Fruit fly (Drosophila melanogaster) whole organism, pupa: ENCODE measurements around the gene Bdbt.
A peak's percentile ranks its signal among the peaks of the same experiment; 100 is the strongest.

Source experiments
- CG10348 ChIP-seq: fragments of 200-800 bp; sonication (Bioruptor generic); IDR thresholded peaks from 2 replicates; pipeline ENCODE4 v1.3.6; 2022; ENCODE audit warnings: missing biosample characterization, missing genetic modification characterization
- CG12605 ChIP-seq: fragments of 200-800 bp; sonication (Bioruptor generic); IDR thresholded peaks from 2 replicates; pipeline ENCODE4 v1.3.6; 2022; ENCODE audit warnings: missing biosample characterization, missing genetic modification characterization
- CG13204 ChIP-seq: fragments of 200-800 bp; sonication (Bioruptor generic); optimal IDR thresholded peaks from 2 replicates; lab custom pipeline; 2018; ENCODE audit warnings: missing biosample characterization, mild to moderate bottlenecking, missing genetic modification characterization, moderate library complexity
- CG14655 ChIP-seq: fragments of 200-800 bp; sonication (Bioruptor generic); optimal IDR thresholded peaks from 3 replicates; lab custom pipeline; 2017; ENCODE audit warnings: mild to moderate bottlenecking, missing biosample characterization, missing genetic modification reagents, missing genetic modification characterization
- CG15710 ChIP-seq: fragments of 200-800 bp; sonication (Bioruptor generic); optimal IDR thresholded peaks from 2 replicates; lab custom pipeline; 2018; ENCODE audit warnings: missing biosample characterization, mild to moderate bottlenecking, missing genetic modification characterization, moderate library complexity
- CG17806 ChIP-seq: fragments of 200-800 bp; sonication (Bioruptor generic); optimal IDR thresholded peaks from 2 replicates; lab custom pipeline; 2018; ENCODE audit warnings: missing biosample characterization, mild to moderate bottlenecking, missing genetic modification characterization, moderate library complexity
- CG32121 ChIP-seq: fragments of 200-800 bp; sonication (Bioruptor generic); IDR thresholded peaks from 2 replicates; pipeline ENCODE4 v1.3.6; 2022; ENCODE audit warnings: missing biosample characterization, missing genetic modification characterization
- CG34367 ChIP-seq: fragments of 200-800 bp; sonication (Bioruptor generic); optimal IDR thresholded peaks from 2 replicates; lab custom pipeline; 2018; ENCODE audit warnings: missing biosample characterization, mild to moderate bottlenecking, missing genetic modification characterization
- CG4496 ChIP-seq: fragments of 200-800 bp; sonication (Bioruptor generic); IDR thresholded peaks from 3 replicates; pipeline ENCODE4 v1.3.6; 2022; ENCODE audit warnings: missing biosample characterization, missing genetic modification characterization
- CG8159 ChIP-seq: fragments of 200-800 bp; sonication (Bioruptor generic); optimal IDR thresholded peaks from 3 replicates; lab custom pipeline; 2018; ENCODE audit warnings: missing biosample characterization, mild to moderate bottlenecking, missing genetic modification characterization, moderate library complexity
- CG8301 ChIP-seq: fragments of 200-800 bp; sonication (Bioruptor generic); optimal IDR thresholded peaks from 2 replicates; lab custom pipeline; 2018; ENCODE audit warnings: missing biosample characterization, mild to moderate bottlenecking, missing genetic modification characterization
- CG9948 ChIP-seq: fragments of 200-800 bp; sonication (Bioruptor generic); optimal IDR thresholded peaks from 2 replicates; lab custom pipeline; 2018; ENCODE audit warnings: missing biosample characterization, mild to moderate bottlenecking, missing genetic modification characterization, moderate library complexity
- D1 ChIP-seq: fragments of 200-800 bp; sonication (Bioruptor generic); optimal IDR thresholded peaks from 2 replicates; lab custom pipeline; 2018; ENCODE audit warnings: missing biosample characterization, mild to moderate bottlenecking, missing genetic modification characterization, moderate library complexity
- EcR ChIP-seq: fragments of 200-800 bp; sonication (Bioruptor generic); optimal IDR thresholded peaks from 3 replicates; lab custom pipeline; 2019; ENCODE audit warnings: missing biosample characterization, missing genetic modification characterization, mild to moderate bottlenecking, moderate library complexity, missing genetic modification reagents
- Ets98B ChIP-seq: fragments of 200-800 bp; sonication (Bioruptor generic); IDR thresholded peaks from 2 replicates; pipeline ENCODE4 v1.3.6; 2022; ENCODE audit warnings: missing biosample characterization, missing genetic modification characterization
- Pif1A ChIP-seq: fragments of 200-800 bp; sonication (Bioruptor generic); optimal IDR thresholded peaks from 3 replicates; lab custom pipeline; 2016; ENCODE audit warnings: missing biosample characterization, missing genetic modification characterization
- Pif1B ChIP-seq: fragments of 200-800 bp; sonication (Bioruptor generic); optimal IDR thresholded peaks from 3 replicates; lab custom pipeline; 2016; ENCODE audit warnings: missing biosample characterization, missing genetic modification characterization
- Snoo ChIP-seq: fragments of 200-800 bp; sonication (Bioruptor generic); optimal IDR thresholded peaks from 3 replicates; lab custom pipeline; 2017; ENCODE audit warnings: missing biosample characterization, mild to moderate bottlenecking, missing genetic modification characterization, inconsistent platforms
- fd96Ca ChIP-seq: fragments of 200-800 bp; sonication (Bioruptor generic); IDR thresholded peaks from 3 replicates; pipeline ENCODE4 v1.3.6; 2022; ENCODE audit warnings: missing biosample characterization, missing genetic modification characterization
- gl ChIP-seq: fragments of 200-800 bp; sonication (Bioruptor generic); optimal IDR thresholded peaks from 2 replicates; lab custom pipeline; 2018; ENCODE audit warnings: missing biosample characterization, mild to moderate bottlenecking, missing genetic modification characterization
- rn ChIP-seq: fragments of 200-800 bp; sonication (Bioruptor generic); IDR thresholded peaks from 2 replicates; pipeline ENCODE4 v1.3.6; 2022; ENCODE audit warnings: missing biosample characterization, missing genetic modification characterization

Gene Bdbt

DNA sequence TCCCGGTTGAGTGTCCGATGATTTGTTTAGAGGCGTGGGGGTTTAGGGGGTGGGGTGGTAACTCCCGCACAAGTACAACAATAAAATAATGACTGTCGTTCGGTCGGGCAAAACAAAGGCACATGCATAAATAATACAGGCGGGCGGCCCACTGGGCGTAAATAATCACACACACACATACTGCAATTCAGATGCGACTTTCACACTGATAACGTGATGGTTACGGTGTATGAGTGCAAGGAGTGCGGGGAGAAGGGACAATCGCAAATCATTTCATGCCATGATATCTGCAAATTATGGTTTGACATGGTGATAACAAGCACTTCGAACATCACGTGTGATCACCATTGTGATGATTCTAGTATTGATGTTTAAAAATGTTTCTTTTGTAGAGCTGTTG is 31.4 kb upstream of the Bdbt start:
- no peak for TF ChIP-seq CG34367 (tag; lab: Kevin White, UChicago)
- TF ChIP-seq Ets98B (GFP tag; lab: Robert Waterston, UW), result 0 out of 2 replicates have a peak, but pooled peaks have one; percentile 19
- 0 out of 2 replicates have a peak, but pooled peaks have one; percentile 15 for TF ChIP-seq CG32121 (GFP tag; lab: Robert Waterston, UW)
- TF ChIP-seq EcR (GFP tag; lab: Kevin White, UChicago), result peak; percentile 8

DNA sequence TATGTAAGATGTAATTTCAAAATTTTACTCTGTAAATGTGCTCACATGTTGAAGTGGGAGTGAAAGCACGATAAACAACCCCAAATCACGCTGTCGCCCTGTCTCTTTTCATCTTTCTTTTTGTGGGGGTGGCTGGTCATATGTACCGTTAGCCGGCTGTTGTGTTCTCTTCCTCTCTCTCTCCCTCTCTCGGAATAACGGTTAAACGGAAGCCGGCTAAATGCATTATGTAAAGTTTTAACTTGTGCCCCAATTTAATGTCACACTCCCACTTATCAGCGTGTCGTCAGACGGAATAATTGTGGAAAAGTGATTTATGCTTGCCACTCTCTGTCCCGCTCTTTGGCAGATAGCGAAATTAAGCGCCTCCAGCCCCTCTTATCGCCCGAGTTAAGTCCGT is 22.7 kb upstream of the Bdbt start:
- TF ChIP-seq rn (GFP tag; lab: Robert Waterston, UW) (no peak), EcR (GFP tag; lab: Kevin White, UChicago) (no peak), CG8159 (tag; lab: Kevin White, UChicago) (no peak), CG17806 (no peak), CG32121 (GFP tag; lab: Robert Waterston, UW) (no peak), CG9948 (no peak), Pif1B (GFP tag; lab: Kevin White, UChicago) (no peak), fd96Ca (GFP tag; lab: Robert Waterston, UW) (no peak), Pif1A (GFP tag; lab: Kevin White, UChicago) (no peak), CG13204 (GFP tag; lab: Kevin White, UChicago) (no peak), gl (tag; lab: Kevin White, UChicago) (no peak), CG4496 (GFP tag; lab: Robert Waterston, UW) (no peak), Snoo (tag; lab: Kevin White, UChicago) (no peak), CG10348 (no peak), CG15710 (tag; lab: Kevin White, UChicago) (no peak), Ets98B (GFP tag; lab: Robert Waterston, UW) (no peak), D1 (no peak)
- TF ChIP-seq, all 21 proteins: peak for 0

DNA sequence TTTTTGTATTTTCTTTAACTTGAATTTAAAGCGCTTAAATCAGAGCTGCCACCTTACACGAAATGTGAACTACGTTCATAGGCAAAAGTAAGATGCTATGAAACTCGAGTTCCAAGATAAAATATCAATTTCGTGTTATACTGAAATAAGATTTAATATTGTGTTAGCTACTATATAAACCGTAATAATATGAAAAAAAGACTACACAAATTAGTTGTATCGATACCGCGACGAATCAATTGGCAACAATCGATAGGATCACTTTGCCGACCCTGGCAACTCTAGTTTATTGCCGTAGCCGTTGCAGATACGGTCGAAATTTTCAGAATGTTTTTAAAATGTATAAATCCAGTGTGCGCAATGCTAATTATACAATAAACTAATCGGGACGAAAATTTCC is 21.8 kb upstream of the Bdbt start, which contains the start of gene SNF4Agamma:
Gene SNF4Agamma, plus strand, starts transcription at position 282 of the 400 bp plus-strand sequence.
- no peak for TF ChIP-seq EcR (GFP tag; lab: Kevin White, UChicago)
- peak; percentile 34; the same call in 1 of the 2 replicates for TF ChIP-seq Ets98B (GFP tag; lab: Robert Waterston, UW)

DNA sequence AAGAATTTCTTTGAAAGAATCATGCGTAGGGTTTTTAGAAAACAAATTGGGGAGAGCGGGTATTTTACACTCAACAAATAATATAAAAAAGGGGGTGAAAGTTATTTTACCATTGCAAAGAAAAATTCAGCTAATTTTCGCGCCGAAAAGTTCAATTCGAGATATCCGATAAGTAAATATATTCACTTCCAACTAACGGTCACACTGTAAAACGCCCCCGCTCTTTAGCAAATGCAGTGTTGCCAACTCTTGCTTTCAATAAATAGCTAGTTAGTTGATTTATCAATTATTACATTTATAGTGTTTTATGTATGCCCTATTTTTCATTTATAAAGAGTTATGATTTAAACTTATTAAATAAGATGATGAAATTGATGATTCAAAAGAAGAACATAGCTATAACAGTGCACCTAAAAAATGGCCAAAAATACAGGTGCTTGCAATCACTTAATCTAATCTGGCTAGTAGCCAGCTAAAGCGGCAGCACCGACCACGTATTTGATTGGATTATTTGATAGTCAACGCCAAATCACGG is 19.6 kb upstream of the Bdbt start, which contains the start of gene meigo:
Gene meigo, plus strand, starts transcription at position 51 of the 535 bp plus-strand sequence.
- no peak for TF ChIP-seq CG10348
- peak; percentile 63 for TF ChIP-seq CG15710 (tag; lab: Kevin White, UChicago)
- TF ChIP-seq CG34367 (tag; lab: Kevin White, UChicago), result no peak
- TF ChIP-seq CG4496 (GFP tag; lab: Robert Waterston, UW), result peak; percentile 57; the same call in 1 of the 3 replicates
- no peak for TF ChIP-seq CG12605 (GFP tag; lab: Robert Waterston, UW)
- no peak for TF ChIP-seq CG32121 (GFP tag; lab: Robert Waterston, UW)
- TF ChIP-seq CG17806, result peak; percentile 54
- peak; percentile 2 for TF ChIP-seq Snoo (tag; lab: Kevin White, UChicago)
- no peak for TF ChIP-seq CG8159 (tag; lab: Kevin White, UChicago)
- no peak for TF ChIP-seq CG14655
- TF ChIP-seq CG8301 (tag; lab: Kevin White, UChicago), result no peak
- no peak for TF ChIP-seq CG13204 (GFP tag; lab: Kevin White, UChicago)
- peak; percentile 39 for TF ChIP-seq CG9948

DNA sequence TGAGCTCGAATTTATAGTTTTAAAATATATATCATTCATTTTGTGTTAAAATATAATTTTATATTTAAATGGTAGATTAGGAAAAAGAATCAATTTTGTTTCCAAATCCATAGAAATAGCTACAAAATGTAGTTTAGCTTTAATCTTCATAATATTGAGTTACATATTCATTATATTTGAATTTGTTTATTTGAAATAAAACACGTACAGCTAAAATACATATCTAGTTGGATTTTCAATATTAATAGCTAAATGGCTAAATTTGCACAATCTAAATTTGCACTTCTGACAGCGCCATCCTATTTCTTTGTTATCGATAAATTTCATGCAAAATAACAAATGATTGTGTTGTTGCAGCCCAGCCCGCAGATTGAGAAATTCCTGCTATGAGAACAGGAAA is 15.3 kb upstream of the Bdbt start, which contains the start of gene Usp8:
Gene Usp8, plus strand, starts transcription at position 312 of the 400 bp plus-strand sequence.
- TF ChIP-seq CG15710 (tag; lab: Kevin White, UChicago), result peak; percentile 37
- TF ChIP-seq Pif1A (GFP tag; lab: Kevin White, UChicago), result no peak
- TF ChIP-seq CG9948, result peak; percentile 30
- no peak for TF ChIP-seq CG34367 (tag; lab: Kevin White, UChicago)

DNA sequence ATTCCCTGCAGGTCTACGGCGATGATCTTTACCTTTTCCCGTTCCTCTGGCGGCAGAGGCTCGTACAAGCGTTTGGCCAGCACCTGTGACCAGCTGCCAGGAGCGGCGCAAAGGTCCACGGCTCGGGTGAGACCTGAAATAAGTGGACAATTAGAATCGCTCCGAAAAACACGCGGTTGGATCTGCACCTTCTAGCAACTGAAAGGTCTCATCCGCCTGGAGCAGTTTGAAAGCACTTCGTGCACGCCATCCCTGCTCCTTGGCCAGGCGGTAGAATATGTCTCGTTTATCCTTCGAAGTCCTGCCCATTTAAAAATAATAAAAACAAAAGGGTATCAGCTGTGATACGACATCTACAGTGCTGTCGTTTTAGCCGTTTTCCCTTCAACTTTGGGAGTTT is 14.9 kb upstream of the Bdbt start, which contains the start of gene Trm7-34:
Gene Trm7-34, minus strand, starts transcription at position 365 of the 400 bp plus-strand sequence.
- TF ChIP-seq CG13204 (GFP tag; lab: Kevin White, UChicago) (no peak), CG14655 (no peak), EcR (GFP tag; lab: Kevin White, UChicago) (no peak), Ets98B (GFP tag; lab: Robert Waterston, UW) (no peak), CG12605 (GFP tag; lab: Robert Waterston, UW) (no peak), CG8301 (tag; lab: Kevin White, UChicago) (no peak), CG9948 (no peak), CG17806 (no peak), Snoo (tag; lab: Kevin White, UChicago) (no peak), fd96Ca (GFP tag; lab: Robert Waterston, UW) (no peak), gl (tag; lab: Kevin White, UChicago) (no peak)

DNA sequence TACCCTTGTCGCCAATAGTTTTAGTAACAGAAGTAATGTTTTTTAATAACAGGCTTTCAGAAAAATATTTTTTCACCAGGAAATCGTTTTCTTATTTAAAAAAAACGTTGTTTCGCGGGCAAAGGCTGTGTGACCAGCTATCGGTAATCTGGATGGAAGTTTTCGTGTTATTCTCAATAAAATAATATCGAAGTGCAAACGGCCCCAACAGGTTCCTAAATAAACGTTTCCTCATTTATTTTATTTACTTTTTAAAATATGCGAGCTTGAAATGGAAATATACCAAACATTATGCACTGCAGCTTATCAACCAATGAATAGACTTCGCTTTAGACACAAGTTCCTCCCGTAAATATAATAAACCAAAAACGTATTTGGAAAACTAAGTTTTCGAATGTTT is 11.4 kb upstream of the Bdbt start, which contains the start of gene Ice2:
Gene Ice2, plus strand, starts transcription at position 167 of the 400 bp plus-strand sequence.
- TF ChIP-seq Ets98B (GFP tag; lab: Robert Waterston, UW) (no peak), EcR (GFP tag; lab: Kevin White, UChicago) (no peak), CG4496 (GFP tag; lab: Robert Waterston, UW) (no peak), CG13204 (GFP tag; lab: Kevin White, UChicago) (no peak), CG8301 (tag; lab: Kevin White, UChicago) (no peak), fd96Ca (GFP tag; lab: Robert Waterston, UW) (no peak), CG8159 (tag; lab: Kevin White, UChicago) (no peak), CG34367 (tag; lab: Kevin White, UChicago) (no peak), gl (tag; lab: Kevin White, UChicago) (no peak), CG32121 (GFP tag; lab: Robert Waterston, UW) (no peak), Snoo (tag; lab: Kevin White, UChicago) (no peak), CG15710 (tag; lab: Kevin White, UChicago) (no peak), CG17806 (no peak), Pif1A (GFP tag; lab: Kevin White, UChicago) (no peak), rn (GFP tag; lab: Robert Waterston, UW) (no peak), CG9948 (no peak)
